Worm (Caenorhabditis elegans) whole organism, L1 larva: ENCODE results near the gene Y53G8AR.9.
A peak's percentile ranks its signal among the peaks of the same experiment; 100 is the strongest.

ENCODE experiments used
- C04F5.9 ChIP-seq: sonication (generic microtip); optimal IDR thresholded peaks from 2 replicates; lab custom pipeline; 2016; ENCODE audit warnings: missing genetic modification characterization, missing compliant biosample characterization
- C34B4.2 ChIP-seq: sonication (generic microtip); optimal IDR thresholded peaks from 2 replicates; lab custom pipeline; 2017; ENCODE audit warnings: mild to moderate bottlenecking, missing genetic modification characterization, missing compliant biosample characterization
- Y116A8C.19 ChIP-seq: sonication (generic microtip); optimal IDR thresholded peaks from 2 replicates; lab custom pipeline; 2016; ENCODE audit warnings: missing compliant biosample characterization, missing genetic modification characterization, borderline replicate concordance
- aha-1 ChIP-seq: fragments of 150-350 bp; optimal IDR thresholded peaks from 2 replicates; lab custom pipeline; 2014; ENCODE audit warnings: missing biosample characterization, missing genetic modification characterization
- alr-1 ChIP-seq: fragments of 200-800 bp; sonication (Bioruptor generic); optimal IDR thresholded peaks from 2 replicates; lab custom pipeline; 2018; ENCODE audit warnings: borderline replicate concordance, mild to moderate bottlenecking, missing genetic modification characterization, missing compliant biosample characterization
- blmp-1 ChIP-seq: fragments of 150-350 bp; optimal IDR thresholded peaks from 2 replicates; lab custom pipeline; 2014; ENCODE audit warnings: missing biosample characterization, missing genetic modification characterization
- ceh-63 ChIP-seq: fragments of 200-800 bp; sonication (Bioruptor generic); optimal IDR thresholded peaks from 2 replicates; lab custom pipeline; 2018; ENCODE audit warnings: mild to moderate bottlenecking, missing genetic modification characterization, missing compliant biosample characterization
- ceh-8 ChIP-seq: fragments of 200-800 bp; sonication (Bioruptor generic); optimal IDR thresholded peaks from 2 replicates; lab custom pipeline; 2018; ENCODE audit warnings: mild to moderate bottlenecking, missing genetic modification characterization, moderate library complexity, missing compliant biosample characterization
- ceh-82 ChIP-seq, 3 experiments: fragments of 150-350 bp in 1 of 3; sonication (generic microtip) in 2 of 3; optimal IDR thresholded peaks; 2 replicates each; lab custom pipeline; 2014 to 2017; ENCODE audit warnings: missing biosample characterization in 3 of 3, missing genetic modification characterization in 3 of 3
- ceh-88 ChIP-seq: fragments of 200-800 bp; sonication (Bioruptor generic); IDR thresholded peaks from 2 replicates; pipeline ENCODE4 v1.3.6; 2022; ENCODE audit warnings: missing genetic modification characterization, missing compliant biosample characterization
- ceh-90 ChIP-seq: sonication (generic microtip); optimal IDR thresholded peaks from 2 replicates; lab custom pipeline; 2016; ENCODE audit warnings: missing genetic modification characterization, missing compliant biosample characterization
- ces-1 ChIP-seq: fragments of 150-350 bp; optimal IDR thresholded peaks from 2 replicates; lab custom pipeline; 2014; ENCODE audit warnings: missing biosample characterization, missing genetic modification reagents, missing genetic modification characterization
- dpl-1 ChIP-seq, 3 experiments: fragments of 150-350 bp in 2 of 3; sonication (generic microtip) in 1 of 3; optimal IDR thresholded peaks; 2 replicates each; lab custom pipeline; 2014 to 2017; ENCODE audit warnings: missing biosample characterization in 3 of 3, missing genetic modification characterization in 3 of 3, missing genetic modification reagents in 3 of 3
- dsc-1 ChIP-seq: sonication (generic microtip); optimal IDR thresholded peaks from 2 replicates; lab custom pipeline; 2016; ENCODE audit warnings: mild to moderate bottlenecking, missing genetic modification characterization, missing compliant biosample characterization
- efl-3 ChIP-seq: fragments of 200-800 bp; sonication (Bioruptor generic); optimal IDR thresholded peaks from 2 replicates; lab custom pipeline; 2018; ENCODE audit warnings: mild to moderate bottlenecking, missing genetic modification characterization, missing compliant biosample characterization
- egl-13 ChIP-seq: sonication (generic microtip); optimal IDR thresholded peaks from 2 replicates; lab custom pipeline; 2016; ENCODE audit warnings: missing genotype, missing genetic modification reagents, missing genetic modification characterization, missing compliant biosample characterization
- elt-2 ChIP-seq: sonication (generic microtip); optimal IDR thresholded peaks from 2 replicates; lab custom pipeline; 2016; ENCODE audit warnings: missing genetic modification characterization, mild to moderate bottlenecking, inconsistent platforms, missing compliant biosample characterization, missing genetic modification reagents
- ets-5 ChIP-seq: fragments of 200-800 bp; sonication (Bioruptor generic); IDR thresholded peaks from 2 replicates; pipeline ENCODE4 v1.3.6; 2022; ENCODE audit warnings: missing genetic modification characterization, missing compliant biosample characterization
- fkh-4 ChIP-seq: sonication (generic microtip); optimal IDR thresholded peaks from 2 replicates; lab custom pipeline; 2016; ENCODE audit warnings: missing compliant biosample characterization, missing genetic modification characterization, borderline replicate concordance
- fkh-8 ChIP-seq: sonication (generic microtip); optimal IDR thresholded peaks from 2 replicates; lab custom pipeline; 2016; ENCODE audit warnings: mild to moderate bottlenecking, missing genetic modification characterization, missing compliant biosample characterization
- hpl-2 ChIP-seq: fragments of 150-350 bp; optimal IDR thresholded peaks from 2 replicates; lab custom pipeline; 2014; ENCODE audit warnings: missing biosample characterization, missing genetic modification reagents, missing genetic modification characterization
- isw-1 ChIP-seq: fragments of 200-800 bp; sonication (Bioruptor generic); IDR thresholded peaks from 2 replicates; pipeline ENCODE4 v1.3.6; 2022; ENCODE audit warnings: missing genetic modification characterization, missing compliant biosample characterization
- jun-1 ChIP-seq: fragments of 150-350 bp; optimal IDR thresholded peaks from 2 replicates; lab custom pipeline; 2014; ENCODE audit warnings: missing biosample characterization, missing genetic modification reagents, missing genetic modification characterization
- lin-14 ChIP-seq: fragments of 200-800 bp; sonication (Bioruptor generic); optimal IDR thresholded peaks from 2 replicates; lab custom pipeline; 2018; ENCODE audit warnings: mild to moderate bottlenecking, missing genetic modification characterization, moderate library complexity, missing compliant biosample characterization
- lin-35 ChIP-seq, 2 experiments: fragments of 150-350 bp; optimal IDR thresholded peaks; 2 replicates each; lab custom pipeline; 2014; ENCODE audit warnings: missing biosample characterization in 2 of 2, missing genetic modification characterization in 2 of 2, missing genetic modification reagents in 2 of 2
- lin-39 ChIP-seq: fragments of 150-350 bp; optimal IDR thresholded peaks from 2 replicates; lab custom pipeline; 2014; ENCODE audit warnings: missing biosample characterization, missing genetic modification reagents, missing genetic modification characterization
- lsy-2 ChIP-seq, 2 experiments: fragments of 150-350 bp; optimal IDR thresholded peaks; 2 replicates each; lab custom pipeline; 2014; ENCODE audit warnings: missing biosample characterization in 2 of 2, missing genetic modification characterization in 2 of 2
- mab-9 ChIP-seq: fragments of 200-800 bp; sonication (Bioruptor generic); IDR thresholded peaks from 2 replicates; pipeline ENCODE4 v1.3.6; 2022; ENCODE audit warnings: missing genetic modification reagents, missing genetic modification characterization, missing compliant biosample characterization
- mef-2 ChIP-seq: fragments of 150-350 bp; optimal IDR thresholded peaks from 2 replicates; lab custom pipeline; 2014; ENCODE audit warnings: missing biosample characterization, missing genetic modification characterization
- mep-1 ChIP-seq: fragments of 150-350 bp; optimal IDR thresholded peaks from 2 replicates; lab custom pipeline; 2014; ENCODE audit warnings: missing biosample characterization, missing genetic modification characterization
- nhr-11 ChIP-seq: fragments of 150-350 bp; optimal IDR thresholded peaks from 2 replicates; lab custom pipeline; 2014; ENCODE audit warnings: missing biosample characterization, missing genetic modification characterization
- nhr-19 ChIP-seq: fragments of 200-800 bp; sonication (Bioruptor generic); conservative IDR thresholded peaks from 2 replicates; pipeline ENCODE4 v1.3.6; 2022; ENCODE audit warnings: missing genetic modification characterization, missing compliant biosample characterization
- nhr-20 ChIP-seq: sonication (generic microtip); optimal IDR thresholded peaks from 2 replicates; lab custom pipeline; 2016; ENCODE audit warnings: mild to moderate bottlenecking, missing genetic modification characterization, missing compliant biosample characterization
- nhr-237 ChIP-seq: fragments of 150-350 bp; optimal IDR thresholded peaks from 2 replicates; lab custom pipeline; 2014; ENCODE audit warnings: missing biosample characterization, missing genetic modification characterization
- nhr-71 ChIP-seq: sonication (generic microtip); optimal IDR thresholded peaks from 2 replicates; lab custom pipeline; 2016; ENCODE audit warnings: mild to moderate bottlenecking, missing genetic modification characterization, moderate library complexity, missing compliant biosample characterization
- nhr-76 ChIP-seq: sonication (generic microtip); optimal IDR thresholded peaks from 2 replicates; lab custom pipeline; 2017; ENCODE audit warnings: missing biosample characterization, missing genetic modification characterization
- nhr-90 ChIP-seq: sonication (generic microtip); optimal IDR thresholded peaks from 2 replicates; lab custom pipeline; 2016; ENCODE audit warnings: mild to moderate bottlenecking, missing genetic modification characterization, missing compliant biosample characterization; ENCODE audit not compliant: poor library complexity
- pax-3 ChIP-seq: fragments of 200-800 bp; sonication (Bioruptor generic); optimal IDR thresholded peaks from 2 replicates; lab custom pipeline; 2018; ENCODE audit warnings: mild to moderate bottlenecking, missing genetic modification characterization, moderate library complexity, missing compliant biosample characterization
- skn-1 ChIP-seq: fragments of 150-350 bp; optimal IDR thresholded peaks from 2 replicates; lab custom pipeline; 2014; ENCODE audit warnings: missing biosample characterization, missing genetic modification characterization
- snpc-4 ChIP-seq: fragments of 150-350 bp; optimal IDR thresholded peaks from 2 replicates; lab custom pipeline; 2014; ENCODE audit warnings: missing biosample characterization, missing genetic modification characterization
- sox-4 ChIP-seq: sonication (generic microtip); optimal IDR thresholded peaks from 2 replicates; lab custom pipeline; 2016; ENCODE audit warnings: missing genetic modification characterization, missing compliant biosample characterization
- sptf-1 ChIP-seq: fragments of 150-350 bp; optimal IDR thresholded peaks from 2 replicates; lab custom pipeline; 2014; ENCODE audit warnings: missing biosample characterization, missing genetic modification characterization
- tbx-2 ChIP-seq: sonication (generic microtip); optimal IDR thresholded peaks from 2 replicates; lab custom pipeline; 2016; ENCODE audit warnings: missing genetic modification characterization, missing compliant biosample characterization
- tlp-1 ChIP-seq: fragments of 150-350 bp; optimal IDR thresholded peaks from 2 replicates; lab custom pipeline; 2014; ENCODE audit warnings: missing biosample characterization, missing genetic modification characterization
- unc-130 ChIP-seq: fragments of 150-350 bp; optimal IDR thresholded peaks from 2 replicates; lab custom pipeline; 2017; ENCODE audit warnings: missing biosample characterization, missing genetic modification characterization, inconsistent platforms
- unc-30 ChIP-seq: sonication (generic microtip); optimal IDR thresholded peaks from 2 replicates; lab custom pipeline; 2017; ENCODE audit warnings: missing biosample characterization, missing genetic modification characterization
- unc-62 ChIP-seq: fragments of 150-350 bp; optimal IDR thresholded peaks from 2 replicates; lab custom pipeline; 2014; ENCODE audit warnings: missing biosample characterization, missing genetic modification reagents, missing genetic modification characterization
- unc-98 ChIP-seq: fragments of 200-800 bp; sonication (Bioruptor generic); IDR thresholded peaks from 2 replicates; pipeline ENCODE4 v1.3.6; 2022; ENCODE audit warnings: missing genetic modification characterization, missing compliant biosample characterization
- xbp-1 ChIP-seq: sonication (generic microtip); optimal IDR thresholded peaks from 2 replicates; lab custom pipeline; 2016; ENCODE audit warnings: missing genetic modification characterization, missing compliant biosample characterization
- ztf-11 ChIP-seq, 2 experiments: sonication (generic microtip); optimal IDR thresholded peaks; 2 replicates each; lab custom pipeline; 2016 to 2017; ENCODE audit warnings: missing genetic modification characterization in 2 of 2, missing biosample characterization in 1 of 2, missing compliant biosample characterization in 1 of 2

The Y53G8AR.9 gene

DNA sequence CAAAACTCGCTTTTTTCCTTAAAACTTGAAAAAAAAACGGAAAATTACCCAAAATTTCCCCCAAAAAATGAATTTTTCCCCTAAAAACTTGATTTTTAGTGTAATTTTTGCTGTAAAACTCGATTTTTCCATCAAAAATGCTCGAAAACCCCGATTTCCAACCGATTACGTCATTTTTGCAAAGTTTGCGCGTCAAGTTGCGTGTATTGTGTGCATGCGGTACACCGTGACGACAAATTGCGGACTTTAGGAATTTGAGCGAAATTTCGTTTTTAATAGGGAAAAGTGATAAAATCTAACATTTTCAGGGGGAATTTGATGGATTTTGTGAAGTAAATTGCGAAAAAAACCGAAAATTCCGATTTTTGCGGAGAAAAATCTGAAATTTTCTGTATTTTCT lies 2.9 kb upstream of the Y53G8AR.9 start (continued):
- TF ChIP-seq unc-30 (no peak), sox-4 (no peak), ceh-63 (no peak), lin-14 (GFP tag; lab: Kevin White, UChicago) (no peak), nhr-11 (tag; lab: Kevin White, UChicago) (no peak), jun-1 (tag; lab: Kevin White, UChicago) (peak; percentile 22), tlp-1 (tag; lab: Kevin White, UChicago) (no peak), snpc-4 (tag; lab: Kevin White, UChicago) (peak; percentile 48), nhr-76 (tag; lab: Kevin White, UChicago) (no peak), tbx-2 (tag; lab: Kevin White, UChicago) (peak; percentile 50), mab-9 (GFP tag; lab: Robert Waterston, UW) (0 out of 2 replicates have a peak, but pooled peaks have one; percentile 39), unc-130 (tag; lab: Kevin White, UChicago) (peak; percentile 68), ceh-8 (no peak), isw-1 (peak; percentile 50), pax-3 (tag; lab: Kevin White, UChicago) (no peak), efl-3 (no peak), unc-62 (no peak), alr-1 (tag; lab: Kevin White, UChicago) (no peak), mep-1 (tag; lab: Kevin White, UChicago) (peak; percentile 87), ztf-11 (tag; optimal IDR thresholded peaks at IDR 0.05; lab: Kevin White, UChicago) (peak in 1 of 2 experiments; percentile 4), nhr-19 (peak; percentile 64), ces-1 (GFP tag; lab: Kevin White, UChicago) (no peak), xbp-1 (tag; lab: Kevin White, UChicago) (peak; percentile 66), fkh-8 (tag; lab: Kevin White, UChicago) (peak; percentile 33), lsy-2 (tag; optimal IDR thresholded peaks at IDR 0.05; lab: Kevin White, UChicago) (peak; percentile 83 to 89), lin-39 (tag; lab: Kevin White, UChicago) (peak; percentile 35), skn-1 (peak; percentile 60), ceh-90 (no peak), ceh-82 (tag; optimal IDR thresholded peaks at IDR 0.05; lab: Kevin White, UChicago) (peak; percentile 58 to 72 (median 64)), dsc-1 (tag; lab: Kevin White, UChicago) (no peak), nhr-90 (tag; lab: Kevin White, UChicago) (no peak)

DNA sequence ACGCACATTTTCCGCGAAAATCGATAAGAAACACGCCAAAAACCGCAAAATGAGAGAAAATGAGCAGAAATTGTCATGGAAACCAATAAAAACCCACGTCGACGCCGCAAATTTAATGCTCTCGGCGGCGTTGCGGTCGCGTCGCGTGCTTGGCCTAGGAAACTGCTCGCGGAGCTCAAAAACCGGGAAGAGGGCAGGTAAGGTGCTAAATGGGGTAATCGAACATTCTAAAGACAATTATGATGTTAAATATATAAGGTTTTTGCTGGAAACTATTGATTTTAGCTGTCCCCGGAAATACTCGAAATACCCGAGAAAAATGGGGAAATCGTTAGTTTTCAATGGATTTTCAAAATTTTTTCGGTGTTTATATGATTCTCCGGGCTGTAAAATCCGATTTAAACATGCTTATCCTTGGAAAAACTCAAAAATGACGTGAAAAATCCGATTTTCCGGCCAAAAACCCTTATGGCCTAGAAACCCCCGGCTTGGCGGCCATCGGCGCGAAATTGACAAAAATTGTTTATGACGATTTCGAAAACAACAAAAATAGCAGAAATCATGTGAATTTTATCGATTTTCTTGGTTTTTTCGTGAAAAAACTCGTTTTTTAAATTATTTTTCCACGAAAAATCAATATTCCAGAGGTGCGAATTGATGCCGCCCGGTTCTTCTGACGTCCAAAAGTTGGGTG lies 1.4 kb upstream of the Y53G8AR.9 start, which contains the start of gene phf-15:
Gene phf-15 (plus strand): TSS at position 537 of the 694 bp plus-strand sequence.
- peak; percentile 60 for TF ChIP-seq fkh-4 (tag; lab: Kevin White, UChicago)
- TF ChIP-seq lin-35 (GFP tag; optimal IDR thresholded peaks at IDR 0.05; lab: Kevin White, UChicago), result peak; percentile 13 to 14
- no peak for TF ChIP-seq ceh-88 (GFP tag; lab: Robert Waterston, UW)
- no peak for TF ChIP-seq ces-1 (GFP tag; lab: Kevin White, UChicago)
- TF ChIP-seq C04F5.9 (tag; lab: Kevin White, UChicago), result no peak
- TF ChIP-seq aha-1 (tag; lab: Kevin White, UChicago), result no peak
- TF ChIP-seq nhr-19, result no peak
- TF ChIP-seq tlp-1 (tag; lab: Kevin White, UChicago), result no peak
- TF ChIP-seq nhr-20 (tag; lab: Kevin White, UChicago), result no peak
- no peak for TF ChIP-seq nhr-71 (tag; lab: Kevin White, UChicago)
- peak; percentile 12 for TF ChIP-seq skn-1
- TF ChIP-seq elt-2, result no peak
- TF ChIP-seq unc-98 (GFP tag; lab: Robert Waterston, UW), result no peak
- no peak for TF ChIP-seq sptf-1 (tag; lab: Kevin White, UChicago)
- TF ChIP-seq dpl-1 (GFP tag; optimal IDR thresholded peaks at IDR 0.05; lab: Kevin White, UChicago), result peak in 2 of 3 experiments; percentile 1 to 23
- TF ChIP-seq ceh-90, result peak; percentile 81
- peak; percentile 29; the same call in 1 of the 2 replicates for TF ChIP-seq isw-1
- TF ChIP-seq unc-30, result no peak
- TF ChIP-seq ets-5, result no peak
- no peak for TF ChIP-seq efl-3
- no peak for TF ChIP-seq C34B4.2 (tag; lab: Kevin White, UChicago)
- no peak for TF ChIP-seq ztf-11 (tag; optimal IDR thresholded peaks at IDR 0.05; lab: Kevin White, UChicago)
- TF ChIP-seq Y116A8C.19 (tag; lab: Kevin White, UChicago), result no peak
- no peak for TF ChIP-seq mef-2 (tag; lab: Kevin White, UChicago)
- no peak for TF ChIP-seq blmp-1 (tag; lab: Kevin White, UChicago)
- no peak for TF ChIP-seq nhr-237 (tag; lab: Kevin White, UChicago)
- no peak for TF ChIP-seq egl-13 (tag; lab: Kevin White, UChicago)
- no peak for TF ChIP-seq hpl-2
